Worm (Caenorhabditis elegans) whole organism, L4 larva: ENCODE data around the gene sri-1.

ENCODE experiments used
- D1046.2 ChIP-seq: fragments of 200-800 bp; sonication (Bioruptor generic); IDR thresholded peaks from 2 replicates; pipeline ENCODE4 v1.3.6; 2022; ENCODE audit warnings: missing genetic modification characterization, missing compliant biosample characterization
- F10B5.3 ChIP-seq: sonication (generic microtip); optimal IDR thresholded peaks from 2 replicates; lab custom pipeline; 2016; ENCODE audit warnings: mild to moderate bottlenecking, missing genetic modification characterization, missing compliant biosample characterization
- F44E2.7 ChIP-seq: fragments of 200-800 bp; sonication (Bioruptor generic); IDR thresholded peaks from 2 replicates; pipeline ENCODE4 v2.1.2; 2022; ENCODE audit warnings: missing genetic modification characterization, missing compliant biosample characterization
- Y5F2A.4 ChIP-seq: fragments of 200-800 bp; sonication (Bioruptor generic); optimal IDR thresholded peaks from 2 replicates; lab custom pipeline; 2018; ENCODE audit warnings: mild to moderate bottlenecking, missing genetic modification characterization, missing compliant biosample characterization
- Y75B8A.6 ChIP-seq: fragments of 200-800 bp; sonication (Bioruptor generic); IDR thresholded peaks from 2 replicates; pipeline ENCODE4 v1.3.6; 2022; ENCODE audit warnings: missing genetic modification reagents, missing genetic modification characterization, missing compliant biosample characterization
- aha-1 ChIP-seq: fragments of 150-350 bp; peaks from one replicate; lab custom pipeline; 2014; ENCODE audit warnings: missing biosample characterization, missing genetic modification characterization
- aly-2 ChIP-seq: sonication (generic microtip); optimal IDR thresholded peaks from 2 replicates; lab custom pipeline; 2018; ENCODE audit warnings: missing biosample characterization, missing genetic modification characterization
- arid-1 ChIP-seq: fragments of 200-800 bp; sonication (Bioruptor generic); conservative IDR thresholded peaks from 2 replicates; pipeline ENCODE4 v1.3.6; 2022; ENCODE audit warnings: missing genetic modification reagents, missing genetic modification characterization, missing compliant biosample characterization
- attf-4 ChIP-seq: sonication (generic microtip); optimal IDR thresholded peaks from 3 replicates; lab custom pipeline; 2017; ENCODE audit warnings: missing biosample characterization, missing genetic modification characterization
- ceh-32 ChIP-seq: sonication (generic microtip); optimal IDR thresholded peaks from 2 replicates; lab custom pipeline; 2016; ENCODE audit warnings: mild to moderate bottlenecking, missing genetic modification characterization, missing compliant biosample characterization; ENCODE audit not compliant: poor library complexity
- ceh-44 ChIP-seq: fragments of 200-800 bp; sonication (Bioruptor generic); IDR thresholded peaks from 2 replicates; pipeline ENCODE4 v1.3.6; 2022; ENCODE audit warnings: missing genetic modification reagents, missing genetic modification characterization, missing compliant biosample characterization
- ces-1 ChIP-seq: fragments of 150-350 bp; sonication (generic microtip); optimal IDR thresholded peaks from 4 replicates; lab custom pipeline; 2014; ENCODE audit warnings: missing biosample characterization, missing genetic modification reagents, missing genetic modification characterization
- daf-16 ChIP-seq, 3 experiments: sonication (generic microtip); optimal IDR thresholded peaks; 2 replicates each; lab custom pipeline; 2016 to 2017; ENCODE audit warnings: missing genetic modification characterization in 3 of 3, missing genetic modification reagents in 3 of 3, mild to moderate bottlenecking in 2 of 3, missing compliant biosample characterization in 2 of 3, missing biosample characterization in 1 of 3, moderate library complexity in 1 of 3
- dmd-6 ChIP-seq: fragments of 200-800 bp; sonication (Bioruptor generic); IDR thresholded peaks from 2 replicates; pipeline ENCODE4 v1.3.6; 2022; ENCODE audit warnings: missing genetic modification reagents, missing genetic modification characterization, missing compliant biosample characterization
- dmd-9 ChIP-seq: fragments of 200-800 bp; sonication (Bioruptor generic); IDR thresholded peaks from 2 replicates; pipeline ENCODE4 v1.3.6; 2022; ENCODE audit warnings: missing genetic modification reagents, missing genetic modification characterization, missing compliant biosample characterization
- duxl-1 ChIP-seq: sonication (generic microtip); optimal IDR thresholded peaks from 2 replicates; lab custom pipeline; 2016; ENCODE audit warnings: mild to moderate bottlenecking, missing genetic modification characterization, moderate library complexity, missing compliant biosample characterization; ENCODE audit not compliant: poor library complexity
- dve-1 ChIP-seq: sonication (generic microtip); optimal IDR thresholded peaks from 2 replicates; lab custom pipeline; 2017; ENCODE audit warnings: antibody characterized with exemption, mild to moderate bottlenecking, missing genetic modification characterization, missing compliant biosample characterization; ENCODE audit not compliant: insufficient read depth
- jun-1 ChIP-seq: fragments of 150-350 bp; optimal IDR thresholded peaks from 2 replicates; lab custom pipeline; 2014; ENCODE audit warnings: missing biosample characterization, missing genetic modification reagents, missing genetic modification characterization
- lir-3 ChIP-seq: sonication (generic microtip); optimal IDR thresholded peaks from 2 replicates; lab custom pipeline; 2016; ENCODE audit warnings: mild to moderate bottlenecking, missing genetic modification characterization, missing compliant biosample characterization
- lsy-2 ChIP-seq, 2 experiments: fragments of 150-350 bp in 1 of 2; sonication (generic microtip) in 1 of 2; optimal IDR thresholded peaks; 2 replicates each; lab custom pipeline; 2014 to 2017; ENCODE audit warnings: missing biosample characterization in 2 of 2, missing genetic modification characterization in 2 of 2
- mdl-1 ChIP-seq, 2 experiments: fragments of 150-350 bp in 1 of 2; sonication (generic microtip) in 1 of 2; optimal IDR thresholded peaks; 2 replicates each; lab custom pipeline; 2014 to 2017; ENCODE audit warnings: missing biosample characterization in 2 of 2, missing genetic modification characterization in 2 of 2
- mdt-29 ChIP-seq: fragments of 200-800 bp; sonication (Bioruptor generic); IDR thresholded peaks from 2 replicates; pipeline ENCODE4 v1.3.6; 2022; ENCODE audit warnings: missing genetic modification reagents, missing genetic modification characterization, missing compliant biosample characterization
- nhr-11 ChIP-seq: fragments of 150-350 bp; optimal IDR thresholded peaks from 2 replicates; lab custom pipeline; 2014; ENCODE audit warnings: missing biosample characterization, missing genetic modification characterization
- nhr-237 ChIP-seq: sonication (generic microtip); optimal IDR thresholded peaks from 2 replicates; lab custom pipeline; 2017; ENCODE audit warnings: missing biosample characterization, missing genetic modification characterization
- nhr-28 ChIP-seq: fragments of 150-350 bp; optimal IDR thresholded peaks from 2 replicates; lab custom pipeline; 2014; ENCODE audit warnings: missing biosample characterization, missing genetic modification characterization
- nhr-48 ChIP-seq: sonication (generic microtip); optimal IDR thresholded peaks from 2 replicates; lab custom pipeline; 2016; ENCODE audit warnings: mild to moderate bottlenecking, missing genetic modification characterization, missing compliant biosample characterization
- pha-4 ChIP-seq, 2 experiments: fragments of 150-350 bp in 1 of 2; fragments of 200-800 bp in 1 of 2; sonication (Bioruptor generic) in 1 of 2; IDR thresholded peaks in 1 of 2; optimal IDR thresholded peaks in 1 of 2; 2 replicates each; pipeline versions ENCODE4 v1.3.6 to Lab custom; 2014 to 2022; ENCODE audit warnings: missing genetic modification characterization in 2 of 2, missing genetic modification reagents in 2 of 2, missing biosample characterization in 1 of 2, missing compliant biosample characterization in 1 of 2
- pqm-1 ChIP-seq: sonication (generic microtip); optimal IDR thresholded peaks from 2 replicates; lab custom pipeline; 2017; ENCODE audit warnings: missing biosample characterization, missing genetic modification characterization
- skn-1 ChIP-seq: fragments of 150-350 bp; optimal IDR thresholded peaks from 2 replicates; lab custom pipeline; 2014; ENCODE audit warnings: missing biosample characterization, missing genetic modification characterization
- snpc-1.2 ChIP-seq: fragments of 200-800 bp; sonication (Bioruptor generic); IDR thresholded peaks from 2 replicates; pipeline ENCODE4 v1.3.6; 2022; ENCODE audit warnings: missing genetic modification reagents, missing genetic modification characterization, missing compliant biosample characterization
- spr-3 ChIP-seq: fragments of 200-800 bp; sonication (Bioruptor generic); optimal IDR thresholded peaks from 2 replicates; lab custom pipeline; 2018; ENCODE audit warnings: mild to moderate bottlenecking, missing genetic modification characterization, missing compliant biosample characterization
- tag-97 ChIP-seq: fragments of 200-800 bp; sonication (Bioruptor generic); IDR thresholded peaks from 2 replicates; pipeline ENCODE4 v1.3.6; 2022; ENCODE audit warnings: missing genetic modification characterization, missing compliant biosample characterization
- tra-1 ChIP-seq: fragments of 200-800 bp; sonication (Bioruptor generic); IDR thresholded peaks from 2 replicates; pipeline ENCODE4 v1.3.6; 2022; ENCODE audit warnings: missing genetic modification reagents, missing genetic modification characterization, missing compliant biosample characterization
- unc-39 ChIP-seq: sonication (generic microtip); optimal IDR thresholded peaks from 2 replicates; lab custom pipeline; 2017; ENCODE audit warnings: missing biosample characterization, missing genetic modification characterization
- vab-7 ChIP-seq: fragments of 200-800 bp; sonication (Bioruptor generic); IDR thresholded peaks from 2 replicates; pipeline ENCODE4 v1.3.6; 2022; ENCODE audit warnings: missing genetic modification reagents, missing genetic modification characterization, missing compliant biosample characterization
- zfp-2 ChIP-seq: sonication (generic microtip); optimal IDR thresholded peaks from 2 replicates; lab custom pipeline; 2016; ENCODE audit warnings: mild to moderate bottlenecking, missing genetic modification characterization, missing compliant biosample characterization
- ztf-11 ChIP-seq: fragments of 150-350 bp; optimal IDR thresholded peaks from 2 replicates; lab custom pipeline; 2014; ENCODE audit warnings: missing biosample characterization, missing genetic modification characterization
- ztf-7 ChIP-seq: fragments of 150-350 bp; optimal IDR thresholded peaks from 2 replicates; lab custom pipeline; 2014; ENCODE audit warnings: missing biosample characterization, missing genetic modification characterization

The sri-1 gene

ce11 chrV:15967542-15967941 is at the start of gene sri-1:
Gene sri-1, minus strand, starts transcription at chrV:15967642.
- TF ChIP-seq ztf-11 (tag; lab: Kevin White, UChicago) = no peak
- TF ChIP-seq lir-3 (tag; lab: Kevin White, UChicago) = no peak
- TF ChIP-seq unc-39 (tag; lab: Kevin White, UChicago) = no peak
- no peak for TF ChIP-seq D1046.2
- TF ChIP-seq nhr-237 (tag; lab: Kevin White, UChicago) = no peak

ce11 chrV:16016977-16017376 is 49.5 kb upstream of the sri-1 start:
- TF ChIP-seq tra-1 (GFP tag; lab: Robert Waterston, UW) (no peak), aha-1 (tag; lab: Kevin White, UChicago) (peak; percentile 54)

- TF ChIP-seq tag-97 (GFP tag; lab: Robert Waterston, UW) (no peak), pqm-1 (tag; lab: Kevin White, UChicago) (no peak), jun-1 (tag; lab: Kevin White, UChicago) (no peak), zfp-2 (tag; lab: Kevin White, UChicago) (no peak), ztf-7 (tag; lab: Kevin White, UChicago) (no peak)
- TF ChIP-seq, all 104 proteins: peak for 0
Measured at ce11 chrV:16015652-16016051, 48.2 kb upstream of the sri-1 start, which contains the start of gene str-232. Gene str-232, minus strand, starts transcription at chrV:16015752.

ce11 chrV:16009564-16009963 is 42.1 kb upstream of the sri-1 start, which contains the start of gene str-233:
Gene str-233, minus strand, starts transcription at chrV:16009664.
- TF ChIP-seq ceh-44 (GFP tag; lab: Robert Waterston, UW) (no peak), ztf-7 (tag; lab: Kevin White, UChicago) (no peak), ceh-32 (tag; lab: Kevin White, UChicago) (no peak), jun-1 (tag; lab: Kevin White, UChicago) (no peak), aly-2 (no peak), ces-1 (no peak), Y75B8A.6 (no peak), zfp-2 (tag; lab: Kevin White, UChicago) (no peak), tag-97 (GFP tag; lab: Robert Waterston, UW) (no peak), dmd-9 (GFP tag; lab: Robert Waterston, UW) (no peak)

ce11 chrV:16007505-16007904 is 40.1 kb upstream of the sri-1 start, which contains the start of gene str-231:
Gene str-231, minus strand, starts transcription at chrV:16007605.
- TF ChIP-seq F44E2.7 (GFP tag; lab: Robert Waterston, UW) (no peak), vab-7 (GFP tag; lab: Robert Waterston, UW) (no peak), spr-3 (GFP tag; lab: Kevin White, UChicago) (no peak)

ce11 chrV:16002288-16002687 is 34.8 kb upstream of the sri-1 start, which contains the start of gene nhr-63:
Gene nhr-63, plus strand, starts transcription at chrV:16002588.
- no peak for TF ChIP-seq duxl-1 (tag; lab: Kevin White, UChicago)
- TF ChIP-seq lsy-2 (tag; optimal IDR thresholded peaks at IDR 0.05; lab: Kevin White, UChicago) = no peak
- no peak for TF ChIP-seq mdl-1 (tag; optimal IDR thresholded peaks at IDR 0.05; lab: Kevin White, UChicago)
- no peak for TF ChIP-seq attf-4
- no peak for TF ChIP-seq F10B5.3 (tag; lab: Kevin White, UChicago)
- no peak for TF ChIP-seq nhr-11 (tag; lab: Kevin White, UChicago)
- TF ChIP-seq ceh-32 (tag; lab: Kevin White, UChicago) = no peak

ce11 chrV:16000433-16000832 is 33.0 kb upstream of the sri-1 start, which contains the start of gene nhr-50:
Gene nhr-50, minus strand, starts transcription at chrV:16000631.
- TF ChIP-seq nhr-48 = peak; percentile 44
- TF ChIP-seq Y5F2A.4 (GFP tag; lab: Kevin White, UChicago) = no peak
- 0 out of 2 replicates have a peak, but pooled peaks have one; percentile 8 for TF ChIP-seq arid-1 (GFP tag; lab: Robert Waterston, UW)
- peak; percentile 85 for TF ChIP-seq dve-1
- TF ChIP-seq snpc-1.2 (GFP tag; lab: Robert Waterston, UW) = no peak
- no peak for TF ChIP-seq F10B5.3 (tag; lab: Kevin White, UChicago)
- TF ChIP-seq aly-2 = no peak
- no peak for TF ChIP-seq daf-16 (GFP tag; optimal IDR thresholded peaks at IDR 0.05; lab: Kevin White, UChicago)
- TF ChIP-seq daf-16 (tag; optimal IDR thresholded peaks at IDR 0.05; lab: Kevin White, UChicago) = no peak
- TF ChIP-seq pha-4 (GFP tag; IDR thresholded peaks at IDR 0.05; lab: Robert Waterston, UW) = no peak
- TF ChIP-seq pha-4 (tag; optimal IDR thresholded peaks at IDR 0.05; lab: Kevin White, UChicago) = peak; percentile 86
- no peak for TF ChIP-seq mdt-29 (GFP tag; lab: Robert Waterston, UW)
- TF ChIP-seq pqm-1 (tag; lab: Kevin White, UChicago) = peak; percentile 35
- TF ChIP-seq lir-3 (tag; lab: Kevin White, UChicago) = no peak
- TF ChIP-seq skn-1 (tag; lab: Kevin White, UChicago) = no peak
- peak; percentile 18 for TF ChIP-seq jun-1 (tag; lab: Kevin White, UChicago)
- TF ChIP-seq dmd-6 = peak; percentile 90
- TF ChIP-seq nhr-28 (tag; lab: Kevin White, UChicago) = peak; percentile 67
